Worm (Caenorhabditis elegans) whole organism, L1 larva: ENCODE data around the gene F38B2.3.
A peak's percentile ranks its signal among the peaks of the same experiment; 100 is the strongest.

Experiments
- C04F5.9 ChIP-seq: sonication (generic microtip); optimal IDR thresholded peaks from 2 replicates; lab custom pipeline; 2016; ENCODE audit warnings: missing genetic modification characterization, missing compliant biosample characterization
- C16A3.4 ChIP-seq: fragments of 150-350 bp; optimal IDR thresholded peaks from 2 replicates; lab custom pipeline; 2014; ENCODE audit warnings: missing biosample characterization, missing genetic modification characterization
- C34B4.2 ChIP-seq: sonication (generic microtip); optimal IDR thresholded peaks from 2 replicates; lab custom pipeline; 2017; ENCODE audit warnings: mild to moderate bottlenecking, missing genetic modification characterization, missing compliant biosample characterization
- Y116A8C.19 ChIP-seq: sonication (generic microtip); optimal IDR thresholded peaks from 2 replicates; lab custom pipeline; 2016; ENCODE audit warnings: missing compliant biosample characterization, missing genetic modification characterization, borderline replicate concordance
- aha-1 ChIP-seq: fragments of 150-350 bp; optimal IDR thresholded peaks from 2 replicates; lab custom pipeline; 2014; ENCODE audit warnings: missing biosample characterization, missing genetic modification characterization
- alr-1 ChIP-seq: fragments of 200-800 bp; sonication (Bioruptor generic); optimal IDR thresholded peaks from 2 replicates; lab custom pipeline; 2018; ENCODE audit warnings: borderline replicate concordance, mild to moderate bottlenecking, missing genetic modification characterization, missing compliant biosample characterization
- aly-2 ChIP-seq: fragments of 150-350 bp; optimal IDR thresholded peaks from 2 replicates; lab custom pipeline; 2014; ENCODE audit warnings: missing biosample characterization, missing genetic modification characterization
- blmp-1 ChIP-seq: fragments of 150-350 bp; optimal IDR thresholded peaks from 2 replicates; lab custom pipeline; 2014; ENCODE audit warnings: missing biosample characterization, missing genetic modification characterization
- ceh-8 ChIP-seq: fragments of 200-800 bp; sonication (Bioruptor generic); optimal IDR thresholded peaks from 2 replicates; lab custom pipeline; 2018; ENCODE audit warnings: mild to moderate bottlenecking, missing genetic modification characterization, moderate library complexity, missing compliant biosample characterization
- ceh-82 ChIP-seq, 3 experiments: fragments of 150-350 bp in 1 of 3; sonication (generic microtip) in 2 of 3; optimal IDR thresholded peaks; 2 replicates each; lab custom pipeline; 2014 to 2017; ENCODE audit warnings: missing biosample characterization in 3 of 3, missing genetic modification characterization in 3 of 3
- ceh-88 ChIP-seq: fragments of 200-800 bp; sonication (Bioruptor generic); IDR thresholded peaks from 2 replicates; pipeline ENCODE4 v1.3.6; 2022; ENCODE audit warnings: missing genetic modification characterization, missing compliant biosample characterization
- ces-1 ChIP-seq: fragments of 150-350 bp; optimal IDR thresholded peaks from 2 replicates; lab custom pipeline; 2014; ENCODE audit warnings: missing biosample characterization, missing genetic modification reagents, missing genetic modification characterization
- dpl-1 ChIP-seq, 3 experiments: fragments of 150-350 bp in 2 of 3; sonication (generic microtip) in 1 of 3; optimal IDR thresholded peaks; 2 replicates each; lab custom pipeline; 2014 to 2017; ENCODE audit warnings: missing biosample characterization in 3 of 3, missing genetic modification characterization in 3 of 3, missing genetic modification reagents in 3 of 3
- dsc-1 ChIP-seq: sonication (generic microtip); optimal IDR thresholded peaks from 2 replicates; lab custom pipeline; 2016; ENCODE audit warnings: mild to moderate bottlenecking, missing genetic modification characterization, missing compliant biosample characterization
- efl-3 ChIP-seq: fragments of 200-800 bp; sonication (Bioruptor generic); optimal IDR thresholded peaks from 2 replicates; lab custom pipeline; 2018; ENCODE audit warnings: mild to moderate bottlenecking, missing genetic modification characterization, missing compliant biosample characterization
- elt-2 ChIP-seq: sonication (generic microtip); optimal IDR thresholded peaks from 2 replicates; lab custom pipeline; 2016; ENCODE audit warnings: missing genetic modification characterization, mild to moderate bottlenecking, inconsistent platforms, missing compliant biosample characterization, missing genetic modification reagents
- elt-3 ChIP-seq, 6 experiments: fragments of 150-350 bp in 1 of 6; sonication (generic microtip); optimal IDR thresholded peaks; 2 replicates each; lab custom pipeline; 2017 to 2018; ENCODE audit warnings: missing biosample characterization in 6 of 6, missing genetic modification characterization in 6 of 6, inconsistent platforms in 1 of 6
- ets-5 ChIP-seq: fragments of 200-800 bp; sonication (Bioruptor generic); IDR thresholded peaks from 2 replicates; pipeline ENCODE4 v1.3.6; 2022; ENCODE audit warnings: missing genetic modification characterization, missing compliant biosample characterization
- fkh-10 ChIP-seq: sonication (generic microtip); optimal IDR thresholded peaks from 2 replicates; lab custom pipeline; 2017; ENCODE audit warnings: missing biosample characterization, missing genetic modification reagents, missing genetic modification characterization
- fkh-4 ChIP-seq: sonication (generic microtip); optimal IDR thresholded peaks from 2 replicates; lab custom pipeline; 2016; ENCODE audit warnings: missing compliant biosample characterization, missing genetic modification characterization, borderline replicate concordance
- fkh-8 ChIP-seq: sonication (generic microtip); optimal IDR thresholded peaks from 2 replicates; lab custom pipeline; 2016; ENCODE audit warnings: mild to moderate bottlenecking, missing genetic modification characterization, missing compliant biosample characterization
- fos-1 ChIP-seq: fragments of 150-350 bp; optimal IDR thresholded peaks from 2 replicates; lab custom pipeline; 2014; ENCODE audit warnings: missing biosample characterization, missing genetic modification characterization
- grh-1 ChIP-seq: fragments of 200-800 bp; sonication (Bioruptor generic); IDR thresholded peaks from 2 replicates; pipeline ENCODE4 v1.3.6; 2022; ENCODE audit warnings: missing genetic modification reagents, missing genetic modification characterization, missing compliant biosample characterization
- hlh-17 ChIP-seq: fragments of 200-800 bp; sonication (Bioruptor generic); optimal IDR thresholded peaks from 2 replicates; lab custom pipeline; 2018; ENCODE audit warnings: missing genetic modification characterization, mild to moderate bottlenecking, missing compliant biosample characterization, moderate library complexity, borderline replicate concordance
- hlh-4 ChIP-seq: sonication (generic microtip); optimal IDR thresholded peaks from 2 replicates; lab custom pipeline; 2016; ENCODE audit warnings: mild to moderate bottlenecking, missing genetic modification characterization, missing compliant biosample characterization
- lin-35 ChIP-seq, 2 experiments: fragments of 150-350 bp; optimal IDR thresholded peaks; 2 replicates each; lab custom pipeline; 2014; ENCODE audit warnings: missing biosample characterization in 2 of 2, missing genetic modification characterization in 2 of 2, missing genetic modification reagents in 2 of 2
- lin-39 ChIP-seq: fragments of 150-350 bp; optimal IDR thresholded peaks from 2 replicates; lab custom pipeline; 2014; ENCODE audit warnings: missing biosample characterization, missing genetic modification reagents, missing genetic modification characterization
- mab-9 ChIP-seq: fragments of 200-800 bp; sonication (Bioruptor generic); IDR thresholded peaks from 2 replicates; pipeline ENCODE4 v1.3.6; 2022; ENCODE audit warnings: missing genetic modification reagents, missing genetic modification characterization, missing compliant biosample characterization
- mep-1 ChIP-seq: fragments of 150-350 bp; optimal IDR thresholded peaks from 2 replicates; lab custom pipeline; 2014; ENCODE audit warnings: missing biosample characterization, missing genetic modification characterization
- nhr-12 ChIP-seq: sonication (generic microtip); optimal IDR thresholded peaks from 2 replicates; lab custom pipeline; 2017; ENCODE audit warnings: missing biosample characterization, missing genetic modification characterization
- nhr-19 ChIP-seq: fragments of 200-800 bp; sonication (Bioruptor generic); conservative IDR thresholded peaks from 2 replicates; pipeline ENCODE4 v1.3.6; 2022; ENCODE audit warnings: missing genetic modification characterization, missing compliant biosample characterization
- nhr-20 ChIP-seq: sonication (generic microtip); optimal IDR thresholded peaks from 2 replicates; lab custom pipeline; 2016; ENCODE audit warnings: mild to moderate bottlenecking, missing genetic modification characterization, missing compliant biosample characterization
- nhr-47 ChIP-seq: sonication (generic microtip); optimal IDR thresholded peaks from 2 replicates; lab custom pipeline; 2016; ENCODE audit warnings: mild to moderate bottlenecking, missing genetic modification characterization, moderate library complexity, missing compliant biosample characterization
- nhr-71 ChIP-seq: sonication (generic microtip); optimal IDR thresholded peaks from 2 replicates; lab custom pipeline; 2016; ENCODE audit warnings: mild to moderate bottlenecking, missing genetic modification characterization, moderate library complexity, missing compliant biosample characterization
- nhr-76 ChIP-seq: sonication (generic microtip); optimal IDR thresholded peaks from 2 replicates; lab custom pipeline; 2017; ENCODE audit warnings: missing biosample characterization, missing genetic modification characterization
- nhr-77 ChIP-seq: fragments of 150-350 bp; optimal IDR thresholded peaks from 2 replicates; lab custom pipeline; 2014; ENCODE audit warnings: missing biosample characterization, missing genetic modification characterization
- nhr-84 ChIP-seq: sonication (generic microtip); optimal IDR thresholded peaks from 2 replicates; lab custom pipeline; 2017; ENCODE audit warnings: missing biosample characterization, missing genetic modification characterization
- nhr-85 ChIP-seq: sonication (generic microtip); peaks from one replicate; lab custom pipeline; 2016; ENCODE audit warnings: missing genetic modification characterization, inconsistent platforms, missing compliant biosample characterization
- pax-3 ChIP-seq: fragments of 200-800 bp; sonication (Bioruptor generic); optimal IDR thresholded peaks from 2 replicates; lab custom pipeline; 2018; ENCODE audit warnings: mild to moderate bottlenecking, missing genetic modification characterization, moderate library complexity, missing compliant biosample characterization
- rnt-1 ChIP-seq: sonication (generic microtip); optimal IDR thresholded peaks from 2 replicates; lab custom pipeline; 2016; ENCODE audit warnings: mild to moderate bottlenecking, missing genetic modification characterization, moderate library complexity, missing compliant biosample characterization
- skn-1 ChIP-seq: fragments of 150-350 bp; optimal IDR thresholded peaks from 2 replicates; lab custom pipeline; 2014; ENCODE audit warnings: missing biosample characterization, missing genetic modification characterization
- snpc-4 ChIP-seq: fragments of 150-350 bp; optimal IDR thresholded peaks from 2 replicates; lab custom pipeline; 2014; ENCODE audit warnings: missing biosample characterization, missing genetic modification characterization
- swsn-7 ChIP-seq: sonication (generic microtip); optimal IDR thresholded peaks from 2 replicates; lab custom pipeline; 2016; ENCODE audit warnings: missing genetic modification characterization, missing compliant biosample characterization
- tbx-2 ChIP-seq: sonication (generic microtip); optimal IDR thresholded peaks from 2 replicates; lab custom pipeline; 2016; ENCODE audit warnings: missing genetic modification characterization, missing compliant biosample characterization
- tlp-1 ChIP-seq: fragments of 150-350 bp; optimal IDR thresholded peaks from 2 replicates; lab custom pipeline; 2014; ENCODE audit warnings: missing biosample characterization, missing genetic modification characterization
- unc-130 ChIP-seq: fragments of 150-350 bp; optimal IDR thresholded peaks from 2 replicates; lab custom pipeline; 2017; ENCODE audit warnings: missing biosample characterization, missing genetic modification characterization, inconsistent platforms
- unc-30 ChIP-seq: sonication (generic microtip); optimal IDR thresholded peaks from 2 replicates; lab custom pipeline; 2017; ENCODE audit warnings: missing biosample characterization, missing genetic modification characterization
- unc-62 ChIP-seq: fragments of 150-350 bp; optimal IDR thresholded peaks from 2 replicates; lab custom pipeline; 2014; ENCODE audit warnings: missing biosample characterization, missing genetic modification reagents, missing genetic modification characterization
- unc-86 ChIP-seq: sonication (generic microtip); optimal IDR thresholded peaks from 2 replicates; lab custom pipeline; 2016; ENCODE audit warnings: missing genetic modification characterization, missing compliant biosample characterization
- xbp-1 ChIP-seq: sonication (generic microtip); optimal IDR thresholded peaks from 2 replicates; lab custom pipeline; 2016; ENCODE audit warnings: missing genetic modification characterization, missing compliant biosample characterization
- zip-4 ChIP-seq: fragments of 200-800 bp; sonication (Bioruptor generic); optimal IDR thresholded peaks from 2 replicates; lab custom pipeline; 2018; ENCODE audit warnings: mild to moderate bottlenecking, missing genetic modification characterization, moderate library complexity, missing compliant biosample characterization
- ztf-4 ChIP-seq: fragments of 150-350 bp; optimal IDR thresholded peaks from 2 replicates; lab custom pipeline; 2014; ENCODE audit warnings: missing biosample characterization, missing genetic modification characterization

F38B2.3 gene

ce11 chrX:11299642-11300307 lies 13.6 kb upstream of the F38B2.3 start, which contains the start of the genes snrp-40.1 and F08G12.3:
Gene snrp-40.1, minus strand, starts transcription at chrX:11299784.
Gene F08G12.3, plus strand, starts transcription at chrX:11300257.
- TF ChIP-seq nhr-19 (GFP tag; lab: Robert Waterston, UW), result peak; percentile 74
- TF ChIP-seq ceh-82 (tag; optimal IDR thresholded peaks at IDR 0.05; lab: Kevin White, UChicago), result peak; percentile 28 to 90 (median 56)
- no peak for TF ChIP-seq mab-9
- TF ChIP-seq tbx-2 (tag; lab: Kevin White, UChicago), result peak; percentile 79
- TF ChIP-seq nhr-12, result no peak
- no peak for TF ChIP-seq nhr-76 (tag; lab: Kevin White, UChicago)
- no peak for TF ChIP-seq aha-1 (tag; lab: Kevin White, UChicago)
- peak; percentile 74 for TF ChIP-seq nhr-77 (tag; lab: Kevin White, UChicago)
- peak; percentile 38 for TF ChIP-seq nhr-85 (tag; lab: Kevin White, UChicago)
- no peak for TF ChIP-seq nhr-84 (tag; lab: Kevin White, UChicago)
- peak; percentile 87 for TF ChIP-seq nhr-71
- no peak for TF ChIP-seq ces-1 (GFP tag; lab: Kevin White, UChicago)
- TF ChIP-seq unc-86, result peak; percentile 63
- peak; percentile 42 for TF ChIP-seq ceh-8
- TF ChIP-seq efl-3, result no peak
- TF ChIP-seq lin-35 (GFP tag; optimal IDR thresholded peaks at IDR 0.05; lab: Kevin White, UChicago), result peak; percentile 58 to 66
- TF ChIP-seq fkh-8 (tag; lab: Kevin White, UChicago), result peak; percentile 93
- no peak for TF ChIP-seq aly-2 (tag; lab: Kevin White, UChicago)
- TF ChIP-seq nhr-47 (tag; lab: Kevin White, UChicago), result peak; percentile 76
- TF ChIP-seq Y116A8C.19 (tag; lab: Kevin White, UChicago), result no peak
- TF ChIP-seq nhr-20 (tag; lab: Kevin White, UChicago), result peak; percentile 90
- TF ChIP-seq mep-1 (tag; lab: Kevin White, UChicago), result peak; percentile 87
- TF ChIP-seq pax-3 (tag; lab: Kevin White, UChicago), result peak; percentile 29
- peak; percentile 34 for TF ChIP-seq elt-2 (tag; lab: Kevin White, UChicago)
- TF ChIP-seq dpl-1 (GFP tag; optimal IDR thresholded peaks at IDR 0.05; lab: Kevin White, UChicago), result peak; percentile 26 to 58 (median 43)
- TF ChIP-seq fkh-10 (GFP tag; lab: Kevin White, UChicago), result peak; percentile 59
- no peak for TF ChIP-seq grh-1
- no peak for TF ChIP-seq tlp-1
- peak; percentile 75 for TF ChIP-seq unc-130 (tag; lab: Kevin White, UChicago)
- no peak for TF ChIP-seq hlh-17 (GFP tag; lab: Kevin White, UChicago)
- no peak for TF ChIP-seq C34B4.2
- no peak for TF ChIP-seq hlh-4 (tag; lab: Kevin White, UChicago)
- 0 out of 2 replicates have a peak, but pooled peaks have one; percentile 55 for TF ChIP-seq ceh-88 (GFP tag; lab: Robert Waterston, UW)
- no peak for TF ChIP-seq ets-5 (GFP tag; lab: Robert Waterston, UW)
- TF ChIP-seq zip-4 (GFP tag; lab: Kevin White, UChicago), result no peak
- peak; percentile 83 for TF ChIP-seq skn-1 (tag; lab: Kevin White, UChicago)
- no peak for TF ChIP-seq lin-39 (tag; lab: Kevin White, UChicago)
- peak; percentile 80 for TF ChIP-seq swsn-7 (tag; lab: Kevin White, UChicago)
- TF ChIP-seq fos-1, result peak; percentile 48
- TF ChIP-seq ztf-4, result peak; percentile 33
- TF ChIP-seq fkh-4 (tag; lab: Kevin White, UChicago), result no peak
- TF ChIP-seq unc-62 (GFP tag; lab: Kevin White, UChicago), result no peak
- TF ChIP-seq alr-1 (tag; lab: Kevin White, UChicago), result no peak
- TF ChIP-seq C16A3.4 (tag; lab: Kevin White, UChicago), result peak; percentile 83
- TF ChIP-seq C04F5.9, result no peak
- TF ChIP-seq rnt-1 (tag; lab: Kevin White, UChicago), result peak; percentile 83
- no peak for TF ChIP-seq blmp-1 (tag; lab: Kevin White, UChicago)
- peak; percentile 70 for TF ChIP-seq dsc-1
- peak in 1 of 6 experiments; percentile 24 for TF ChIP-seq elt-3 (tag; optimal IDR thresholded peaks at IDR 0.05; lab: Kevin White, UChicago)
- TF ChIP-seq unc-30, result no peak
- TF ChIP-seq snpc-4 (tag; lab: Kevin White, UChicago), result peak; percentile 63
- peak; percentile 73 for TF ChIP-seq xbp-1 (tag; lab: Kevin White, UChicago)
